Worm (Caenorhabditis elegans) whole organism, young adult: Measurements from ENCODE around the gene cyp-33D1.

Source experiments
- madf-6 ChIP-seq: fragments of 200-800 bp; sonication (Bioruptor generic); IDR thresholded peaks from 2 replicates; pipeline ENCODE4 v1.3.6; 2022; ENCODE audit warnings: missing genetic modification reagents, missing genetic modification characterization, missing compliant biosample characterization

Gene cyp-33D1

ce11 chrV:16124739-16125138 is 50.9 kb downstream of the cyp-33D1 start, which contains the start of gene nhr-111 (continued):
- TF ChIP-seq madf-6 (GFP tag; lab: Robert Waterston, UW): no peak
